Fruit fly (Drosophila melanogaster) whole organism, prepupa: ENCODE data around the gene Pgant6.
A peak's percentile ranks its signal among the peaks of the same experiment; 100 is the strongest.

Experiments
- Blimp-1 ChIP-seq: fragments of 200-800 bp; sonication (Bioruptor generic); optimal IDR thresholded peaks from 3 replicates; lab custom pipeline; 2017; ENCODE audit warnings: missing biosample characterization, missing genetic modification characterization, mild to moderate bottlenecking, moderate library complexity, missing genetic modification reagents
- CG10669 ChIP-seq: fragments of 200-800 bp; sonication (Bioruptor generic); optimal IDR thresholded peaks from 3 replicates; lab custom pipeline; 2018; ENCODE audit warnings: missing biosample characterization, mild to moderate bottlenecking, missing genetic modification characterization, moderate library complexity
- CG11294 ChIP-seq: fragments of 200-800 bp; sonication (Bioruptor generic); IDR thresholded peaks from 2 replicates; pipeline ENCODE4 v1.3.6; 2022; ENCODE audit warnings: missing biosample characterization, missing genetic modification characterization
- CG11902 ChIP-seq: fragments of 200-800 bp; sonication (Bioruptor generic); optimal IDR thresholded peaks from 3 replicates; lab custom pipeline; 2016; ENCODE audit warnings: missing biosample characterization, missing genetic modification characterization
- CG15336 ChIP-seq: fragments of 200-800 bp; sonication (Bioruptor generic); IDR thresholded peaks from 2 replicates; pipeline ENCODE4 v1.3.6; 2022; ENCODE audit warnings: missing biosample characterization, missing genetic modification characterization
- CG1621 ChIP-seq: fragments of 200-800 bp; sonication (Bioruptor generic); optimal IDR thresholded peaks from 3 replicates; lab custom pipeline; 2018; ENCODE audit warnings: missing biosample characterization, mild to moderate bottlenecking, missing genetic modification characterization
- CG16779 ChIP-seq: fragments of 200-800 bp; sonication (Bioruptor generic); optimal IDR thresholded peaks from 3 replicates; lab custom pipeline; 2017; ENCODE audit warnings: missing biosample characterization, mild to moderate bottlenecking, missing genetic modification characterization
- CG3032 ChIP-seq: fragments of 200-800 bp; optimal IDR thresholded peaks from 2 replicates; lab custom pipeline; 2019; ENCODE audit warnings: missing biosample characterization, mild to moderate bottlenecking, missing genetic modification characterization, moderate library complexity
- CG32006 ChIP-seq: fragments of 200-800 bp; sonication (Bioruptor generic); optimal IDR thresholded peaks from 3 replicates; lab custom pipeline; 2017; ENCODE audit warnings: missing biosample characterization, mild to moderate bottlenecking, missing genetic modification characterization
- CG34406 ChIP-seq: fragments of 200-800 bp; sonication (Bioruptor generic); optimal IDR thresholded peaks from 3 replicates; lab custom pipeline; 2016; ENCODE audit warnings: missing biosample characterization, missing genetic modification characterization
- CG3919 ChIP-seq: fragments of 200-800 bp; sonication (Bioruptor generic); optimal IDR thresholded peaks from 3 replicates; lab custom pipeline; 2016; ENCODE audit warnings: missing biosample characterization, missing genetic modification characterization
- CG4318 ChIP-seq: fragments of 200-800 bp; sonication (Bioruptor generic); optimal IDR thresholded peaks from 3 replicates; lab custom pipeline; 2017; ENCODE audit warnings: missing biosample characterization, mild to moderate bottlenecking, missing genetic modification characterization
- CG6163 ChIP-seq: fragments of 200-800 bp; sonication (Bioruptor generic); IDR thresholded peaks from 3 replicates; pipeline ENCODE4 v1.3.6; 2022; ENCODE audit warnings: missing biosample characterization, missing genetic modification characterization
- CG6276 ChIP-seq: fragments of 200-800 bp; sonication (Bioruptor generic); optimal IDR thresholded peaks from 2 replicates; lab custom pipeline; 2017; ENCODE audit warnings: missing biosample characterization, mild to moderate bottlenecking, missing genetic modification characterization
- CG6792 ChIP-seq: fragments of 200-800 bp; sonication (Bioruptor generic); optimal IDR thresholded peaks from 3 replicates; lab custom pipeline; 2016; ENCODE audit warnings: missing biosample characterization, missing genetic modification characterization
- CG6808 ChIP-seq: fragments of 200-800 bp; sonication (Bioruptor generic); optimal IDR thresholded peaks from 3 replicates; lab custom pipeline; 2017; ENCODE audit warnings: missing biosample characterization, missing genetic modification characterization, mild to moderate bottlenecking, moderate library complexity, missing genetic modification reagents
- CG6854 ChIP-seq: fragments of 200-800 bp; sonication (Bioruptor generic); optimal IDR thresholded peaks from 2 replicates; lab custom pipeline; 2017; ENCODE audit warnings: missing biosample characterization, mild to moderate bottlenecking, missing genetic modification characterization
- CG7368 ChIP-seq: fragments of 200-800 bp; sonication (Bioruptor generic); optimal IDR thresholded peaks from 3 replicates; lab custom pipeline; 2016; ENCODE audit warnings: missing biosample characterization, missing genetic modification characterization
- CG8119 ChIP-seq: fragments of 200-800 bp; sonication (Bioruptor generic); IDR thresholded peaks from 3 replicates; pipeline ENCODE4 v1.3.6; 2022; ENCODE audit warnings: missing biosample characterization, missing genetic modification characterization
- CG8319 ChIP-seq: fragments of 200-800 bp; sonication (Bioruptor generic); optimal IDR thresholded peaks from 3 replicates; lab custom pipeline; 2016; ENCODE audit warnings: missing biosample characterization, missing genetic modification characterization
- CG8632 ChIP-seq: fragments of 200-800 bp; sonication (Bioruptor generic); optimal IDR thresholded peaks from 3 replicates; lab custom pipeline; 2016; ENCODE audit warnings: missing biosample characterization, missing genetic modification characterization
- CG9139 ChIP-seq: fragments of 200-800 bp; sonication (Bioruptor generic); optimal IDR thresholded peaks from 3 replicates; lab custom pipeline; 2017; ENCODE audit warnings: missing biosample characterization, mild to moderate bottlenecking, missing genetic modification characterization
- Eip75B ChIP-seq: fragments of 200-800 bp; sonication (Bioruptor generic); optimal IDR thresholded peaks from 3 replicates; lab custom pipeline; 2016; ENCODE audit warnings: missing biosample characterization, missing genetic modification characterization
- Eip78C ChIP-seq: fragments of 200-800 bp; sonication (Bioruptor generic); peaks from one replicate; lab custom pipeline; 2016; ENCODE audit warnings: missing biosample characterization, missing genetic modification characterization
- Eip93F ChIP-seq: fragments of 200-800 bp; sonication (Bioruptor generic); optimal IDR thresholded peaks from 2 replicates; lab custom pipeline; 2016; ENCODE audit warnings: missing biosample characterization, mild to moderate bottlenecking, missing genetic modification characterization
- Ets96B ChIP-seq: fragments of 200-800 bp; optimal IDR thresholded peaks from 2 replicates; lab custom pipeline; 2019; ENCODE audit warnings: missing biosample characterization, mild to moderate bottlenecking, missing genetic modification characterization, moderate library complexity
- Gug ChIP-seq: fragments of 200-800 bp; sonication (Bioruptor generic); IDR thresholded peaks from 2 replicates; pipeline ENCODE4 v1.3.6; 2022; ENCODE audit warnings: missing biosample characterization, missing genetic modification characterization
- Hr39 ChIP-seq: fragments of 200-800 bp; sonication (Bioruptor generic); optimal IDR thresholded peaks from 2 replicates; lab custom pipeline; 2016; ENCODE audit warnings: missing biosample characterization, missing genetic modification characterization
- Hr4 ChIP-seq: fragments of 200-800 bp; sonication (Bioruptor generic); optimal IDR thresholded peaks from 3 replicates; lab custom pipeline; 2016; ENCODE audit warnings: missing biosample characterization, missing genetic modification characterization
- OdsH ChIP-seq: fragments of 200-800 bp; sonication (Bioruptor generic); optimal IDR thresholded peaks from 3 replicates; lab custom pipeline; 2016; ENCODE audit warnings: missing biosample characterization, missing genetic modification characterization
- Smox ChIP-seq: fragments of 200-800 bp; sonication (Bioruptor generic); optimal IDR thresholded peaks from 3 replicates; lab custom pipeline; 2016; ENCODE audit warnings: missing biosample characterization, missing genetic modification characterization
- Sox102F ChIP-seq: fragments of 200-800 bp; sonication (Bioruptor generic); optimal IDR thresholded peaks from 2 replicates; lab custom pipeline; 2016; ENCODE audit warnings: missing biosample characterization, mild to moderate bottlenecking, missing genetic modification characterization
- Sox14 ChIP-seq: fragments of 200-800 bp; sonication (Bioruptor generic); optimal IDR thresholded peaks from 3 replicates; lab custom pipeline; 2016; ENCODE audit warnings: missing biosample characterization, missing genetic modification characterization
- Sox15 ChIP-seq: fragments of 200-800 bp; sonication (Bioruptor generic); optimal IDR thresholded peaks from 3 replicates; lab custom pipeline; 2016; ENCODE audit warnings: missing biosample characterization, missing genetic modification characterization
- achi ChIP-seq: fragments of 200-800 bp; sonication (Bioruptor generic); optimal IDR thresholded peaks from 3 replicates; lab custom pipeline; 2016; ENCODE audit warnings: missing biosample characterization, missing genetic modification characterization
- acj6 ChIP-seq: fragments of 200-800 bp; sonication (Bioruptor generic); optimal IDR thresholded peaks from 3 replicates; lab custom pipeline; 2016; ENCODE audit warnings: missing biosample characterization, missing genetic modification characterization
- dac ChIP-seq: fragments of 200-800 bp; sonication (Bioruptor generic); optimal IDR thresholded peaks from 2 replicates; lab custom pipeline; 2017; ENCODE audit warnings: missing biosample characterization, mild to moderate bottlenecking, missing genetic modification characterization
- eg ChIP-seq: fragments of 200-800 bp; sonication (Bioruptor generic); IDR thresholded peaks from 3 replicates; pipeline ENCODE4 v1.3.6; 2022; ENCODE audit warnings: missing biosample characterization, missing genetic modification characterization
- esn ChIP-seq: fragments of 200-800 bp; sonication (Bioruptor generic); optimal IDR thresholded peaks from 2 replicates; lab custom pipeline; 2016; ENCODE audit warnings: missing biosample characterization, mild to moderate bottlenecking, missing genetic modification characterization, moderate library complexity
- fd59A ChIP-seq: fragments of 200-800 bp; sonication (Bioruptor generic); optimal IDR thresholded peaks from 2 replicates; lab custom pipeline; 2017; ENCODE audit warnings: missing biosample characterization, mild to moderate bottlenecking, missing genetic modification characterization, missing genetic modification reagents
- fkh ChIP-seq: fragments of 200-800 bp; sonication (Bioruptor generic); optimal IDR thresholded peaks from 3 replicates; lab custom pipeline; 2017; ENCODE audit warnings: missing biosample characterization, mild to moderate bottlenecking, missing genetic modification characterization, moderate library complexity
- lz ChIP-seq: fragments of 200-800 bp; sonication (Bioruptor generic); optimal IDR thresholded peaks from 3 replicates; lab custom pipeline; 2016; ENCODE audit warnings: missing biosample characterization, missing genetic modification characterization
- spab ChIP-seq: fragments of 200-800 bp; sonication (Bioruptor generic); optimal IDR thresholded peaks from 2 replicates; lab custom pipeline; 2017; ENCODE audit warnings: missing biosample characterization, mild to moderate bottlenecking, missing genetic modification characterization, missing genetic modification reagents
- ss ChIP-seq, 2 experiments: fragments of 200-800 bp; sonication (Bioruptor generic); optimal IDR thresholded peaks; 2 replicates in 1 of 2; 3 replicates in 1 of 2; lab custom pipeline; 2017 to 2018; ENCODE audit warnings: mild to moderate bottlenecking in 2 of 2, missing biosample characterization in 2 of 2, missing genetic modification characterization in 2 of 2, moderate library complexity in 1 of 2
- topi ChIP-seq: fragments of 200-800 bp; sonication (Bioruptor generic); optimal IDR thresholded peaks from 3 replicates; lab custom pipeline; 2016; ENCODE audit warnings: missing biosample characterization, missing genetic modification characterization
- vri ChIP-seq: fragments of 200-800 bp; sonication (Bioruptor generic); optimal IDR thresholded peaks from 3 replicates; lab custom pipeline; 2016; ENCODE audit warnings: missing biosample characterization, mild to moderate bottlenecking, missing genetic modification characterization

Gene Pgant6

dm6 chr3L:2799110-2799618 is 17.1 kb downstream of the Pgant6 start (continued):
- no peak for TF ChIP-seq Sox15 (GFP tag; lab: Kevin White, UChicago)
- TF ChIP-seq CG3032 (tag; lab: Kevin White, UChicago), result peak; percentile 40
- TF ChIP-seq dac (GFP tag; lab: Kevin White, UChicago), result peak; percentile 26
- TF ChIP-seq vri, result peak; percentile 81
- peak; percentile 71 for TF ChIP-seq eg (GFP tag; lab: Robert Waterston, UW)
- TF ChIP-seq CG11902 (GFP tag; lab: Kevin White, UChicago), result peak; percentile 28
- no peak for TF ChIP-seq CG8119 (GFP tag; lab: Robert Waterston, UW)
- TF ChIP-seq Blimp-1 (GFP tag; lab: Kevin White, UChicago), result peak; percentile 34
- no peak for TF ChIP-seq CG7368 (GFP tag; lab: Kevin White, UChicago)
- peak; percentile 2 for TF ChIP-seq CG6792 (GFP tag; lab: Kevin White, UChicago)
- TF ChIP-seq OdsH (GFP tag; lab: Kevin White, UChicago), result no peak
- peak; percentile 38; the same call in 1 of the 2 replicates for TF ChIP-seq CG15336 (GFP tag; lab: Robert Waterston, UW)
- TF ChIP-seq lz, result no peak
- no peak for TF ChIP-seq Gug (GFP tag; lab: Robert Waterston, UW)
- TF ChIP-seq CG8632 (GFP tag; lab: Kevin White, UChicago), result peak; percentile 39
- TF ChIP-seq fd59A (GFP tag; lab: Kevin White, UChicago), result no peak
- TF ChIP-seq esn (GFP tag; lab: Kevin White, UChicago), result peak; percentile 44
- peak; percentile 47 for TF ChIP-seq CG6276 (GFP tag; lab: Kevin White, UChicago)
- TF ChIP-seq ss (GFP tag; optimal IDR thresholded peaks at IDR 0.05; lab: Kevin White, UChicago), result peak; percentile 60 to 79
- TF ChIP-seq, all 60 proteins: peak for 40

dm6 chr3L:2800329-2800728 is 18.3 kb downstream of the Pgant6 start:
- TF ChIP-seq CG8632 (GFP tag; lab: Kevin White, UChicago), result peak; percentile 16
- TF ChIP-seq Eip78C, result peak; percentile 83
- peak; percentile 65 for TF ChIP-seq achi (GFP tag; lab: Kevin White, UChicago)
- peak; percentile 28 for TF ChIP-seq CG6808 (GFP tag; lab: Kevin White, UChicago)
- TF ChIP-seq CG9139 (GFP tag; lab: Kevin White, UChicago), result no peak
- TF ChIP-seq topi, result peak; percentile 29
- TF ChIP-seq Sox14 (GFP tag; lab: Kevin White, UChicago), result peak; percentile 54
- TF ChIP-seq OdsH (GFP tag; lab: Kevin White, UChicago), result peak; percentile 70
- TF ChIP-seq CG8319, result no peak
- no peak for TF ChIP-seq Eip93F (GFP tag; lab: Kevin White, UChicago)
- TF ChIP-seq Ets96B (tag; lab: Kevin White, UChicago), result peak; percentile 65
- TF ChIP-seq CG4318 (GFP tag; lab: Kevin White, UChicago), result peak; percentile 35
- peak; percentile 60 for TF ChIP-seq Hr4 (GFP tag; lab: Kevin White, UChicago)
- peak; percentile 32 for TF ChIP-seq dac (GFP tag; lab: Kevin White, UChicago)
- peak; percentile 59 for TF ChIP-seq acj6
- TF ChIP-seq CG16779 (tag; lab: Kevin White, UChicago), result peak; percentile 4
- TF ChIP-seq CG11902 (GFP tag; lab: Kevin White, UChicago), result peak; percentile 9
- peak; percentile 51 for TF ChIP-seq Sox102F (GFP tag; lab: Kevin White, UChicago)
- TF ChIP-seq CG10669 (GFP tag; lab: Kevin White, UChicago), result peak; percentile 60
- peak; percentile 37 for TF ChIP-seq CG34406 (GFP tag; lab: Kevin White, UChicago)
- peak; percentile 50; the same call in 1 of the 2 replicates for TF ChIP-seq Gug (GFP tag; lab: Robert Waterston, UW)
- TF ChIP-seq Hr39 (GFP tag; lab: Kevin White, UChicago), result peak; percentile 42
- peak; percentile 66 for TF ChIP-seq CG3919 (GFP tag; lab: Kevin White, UChicago)
- peak; percentile 76 for TF ChIP-seq CG6163 (GFP tag; lab: Robert Waterston, UW)
- no peak for TF ChIP-seq CG6854 (GFP tag; lab: Kevin White, UChicago)
- peak; percentile 46 for TF ChIP-seq Smox (GFP tag; lab: Kevin White, UChicago)
- peak; percentile 56 for TF ChIP-seq lz
- TF ChIP-seq CG11294 (GFP tag; lab: Robert Waterston, UW), result 0 out of 2 replicates have a peak, but pooled peaks have one; percentile 40
- peak; percentile 50 for TF ChIP-seq Eip75B (GFP tag; lab: Kevin White, UChicago)
- TF ChIP-seq CG1621 (tag; lab: Kevin White, UChicago), result peak; percentile 45
- peak; percentile 48 for TF ChIP-seq spab
- peak; percentile 68; the same call in 1 of the 2 replicates for TF ChIP-seq CG15336 (GFP tag; lab: Robert Waterston, UW)
- TF ChIP-seq CG32006, result peak; percentile 60
- no peak for TF ChIP-seq Blimp-1 (GFP tag; lab: Kevin White, UChicago)
- TF ChIP-seq eg (GFP tag; lab: Robert Waterston, UW), result peak; percentile 70; the same call in 2 of the 3 replicates
- peak; percentile 60 for TF ChIP-seq CG3032 (tag; lab: Kevin White, UChicago)
- TF ChIP-seq CG7368 (GFP tag; lab: Kevin White, UChicago), result peak; percentile 36
- peak; percentile 37 for TF ChIP-seq CG6276 (GFP tag; lab: Kevin White, UChicago)
- no peak for TF ChIP-seq fkh
